Worm (Caenorhabditis elegans): ENCODE data around the gene tmc-1.

- no peak for TF ChIP-seq nhr-11 (tag; optimal IDR thresholded peaks at IDR 0.05)
- no peak for TF ChIP-seq R02D3.7 (tag; optimal IDR thresholded peaks at IDR 0.05)
- TF ChIP-seq sea-2 (GFP tag; optimal IDR thresholded peaks at IDR 0.05): no peak
- TF ChIP-seq snpc-4 (tag; optimal IDR thresholded peaks at IDR 0.05): no peak
- TF ChIP-seq nhr-12 (tag; optimal IDR thresholded peaks at IDR 0.05): no peak
- TF ChIP-seq nhr-43 (tag; optimal IDR thresholded peaks at IDR 0.05; ENCODE audit: poor library complexity, severe bottlenecking): no peak
- no peak for TF ChIP-seq nhr-23 (tag; optimal IDR thresholded peaks at IDR 0.05)
- no peak for TF ChIP-seq nhr-77 (tag; optimal IDR thresholded peaks at IDR 0.05)
- no peak for TF ChIP-seq elt-1 (tag; optimal IDR thresholded peaks at IDR 0.05)
Measured at ce11 chrX:1141617-1142016, 20.4 kb upstream of the tmc-1 start.
